Fruit fly (Drosophila melanogaster) whole organism, larva: ENCODE results near the gene CG4338.

Experiments used
- noc ChIP-seq: fragments of 200-800 bp; sonication (Bioruptor generic); optimal IDR thresholded peaks from 3 replicates; lab custom pipeline; 2019; ENCODE audit warnings: missing biosample characterization, mild to moderate bottlenecking, missing genetic modification characterization, moderate library complexity

The CG4338 gene

dm6 chr3R:15291551-15292223 lies 16.4 kb downstream of the CG4338 start:
- TF ChIP-seq noc (tag; lab: Kevin White, UChicago) = peak; percentile 23

dm6 chr3R:15292241-15293004 lies 17.1 kb downstream of the CG4338 start:
- no peak for TF ChIP-seq noc (tag; lab: Kevin White, UChicago)

dm6 chr3R:15293005-15293877 lies 17.9 kb downstream of the CG4338 start:
- peak; percentile 59 for TF ChIP-seq noc (tag; lab: Kevin White, UChicago)

dm6 chr3R:15293878-15294350 lies 18.6 kb downstream of the CG4338 start:
- TF ChIP-seq noc (tag; lab: Kevin White, UChicago) = no peak

dm6 chr3R:15297904-15298303 lies 22.6 kb downstream of the CG4338 start:
- peak; percentile 51 for TF ChIP-seq noc (tag; lab: Kevin White, UChicago)

dm6 chr3R:15305246-15305645 lies 29.9 kb downstream of the CG4338 start:
- no peak for TF ChIP-seq noc (tag; lab: Kevin White, UChicago)

- no peak for TF ChIP-seq noc (tag; lab: Kevin White, UChicago)
These were observed 34.6 kb downstream of the CG4338 start, which contains the start of gene Tm2 for dm6 chr3R:15309924-15310323. Gene Tm2, plus strand, starts transcription at chr3R:15310193.

dm6 chr3R:15310695-15311094 lies 35.4 kb downstream of the CG4338 start:
- TF ChIP-seq noc (tag; lab: Kevin White, UChicago) = no peak

dm6 chr3R:15313836-15314235 lies 38.5 kb downstream of the CG4338 start:
- no peak for TF ChIP-seq noc (tag; lab: Kevin White, UChicago)

- no peak for TF ChIP-seq noc (tag; lab: Kevin White, UChicago)
These were observed 41.0 kb downstream of the CG4338 start, which contains the start of gene CG14866 for dm6 chr3R:15316326-15316725. Gene CG14866, plus strand, starts transcription at chr3R:15316471.

dm6 chr3R:15319912-15320746 lies 44.8 kb downstream of the CG4338 start, which contains the start of the genes CG6276 and CG44040:
Gene CG6276, minus strand, starts transcription at chr3R:15320069.
Gene CG44040, plus strand, starts transcription at chr3R:15320378.
- TF ChIP-seq noc (tag; lab: Kevin White, UChicago) = peak; percentile 62

- TF ChIP-seq noc (tag; lab: Kevin White, UChicago) = no peak
These were observed 45.4 kb downstream of the CG4338 start, which contains the start of gene ear for dm6 chr3R:15320747-15321085. Gene ear, plus strand, starts transcription at chr3R:15320756.
